Fruit fly (Drosophila melanogaster): ENCODE measurements around the gene kel.
A peak's percentile ranks its signal among the peaks of the same experiment; 100 is the strongest.

The kel gene

DNA sequence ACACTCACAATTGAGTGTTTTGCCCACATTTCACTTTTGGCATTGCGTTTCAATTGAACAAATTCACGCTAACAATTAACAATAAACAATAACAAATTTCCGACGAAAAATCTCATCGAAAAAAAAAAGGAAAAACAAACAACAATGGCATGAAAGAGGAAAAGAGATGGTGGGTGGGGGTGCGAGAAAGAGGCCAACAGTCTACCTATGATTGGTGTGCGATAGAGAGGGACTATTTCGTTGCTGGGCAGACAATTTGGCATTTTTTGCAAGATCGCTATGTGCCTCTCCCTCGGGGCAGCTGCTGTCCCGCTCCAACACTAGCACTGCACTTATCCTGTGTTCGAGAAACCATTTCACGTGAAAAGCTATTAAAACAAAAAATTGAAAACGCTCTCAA is 12.0 kb upstream of the kel start:
- no peak for TF ChIP-seq psq (optimal IDR thresholded peaks at IDR 0.05)
- no peak for TF ChIP-seq h (optimal IDR thresholded peaks at IDR 0.05)
- TF ChIP-seq ttk (optimal IDR thresholded peaks at IDR 0.05), result no peak
- TF ChIP-seq Myc (optimal IDR thresholded peaks at IDR 0.05), result no peak
- TF ChIP-seq insv (optimal IDR thresholded peaks at IDR 0.05), result no peak
- no peak for TF ChIP-seq Sin3A (optimal IDR thresholded peaks at IDR 0.05)

dm6 chr2L:18148552-18149219 is 10.8 kb upstream of the kel start:
- no peak for TF ChIP-seq h (optimal IDR thresholded peaks at IDR 0.05)
- no peak for TF ChIP-seq Myc (optimal IDR thresholded peaks at IDR 0.05)
- no peak for TF ChIP-seq ttk (optimal IDR thresholded peaks at IDR 0.05)
- no peak for TF ChIP-seq psq (optimal IDR thresholded peaks at IDR 0.05)

DNA sequence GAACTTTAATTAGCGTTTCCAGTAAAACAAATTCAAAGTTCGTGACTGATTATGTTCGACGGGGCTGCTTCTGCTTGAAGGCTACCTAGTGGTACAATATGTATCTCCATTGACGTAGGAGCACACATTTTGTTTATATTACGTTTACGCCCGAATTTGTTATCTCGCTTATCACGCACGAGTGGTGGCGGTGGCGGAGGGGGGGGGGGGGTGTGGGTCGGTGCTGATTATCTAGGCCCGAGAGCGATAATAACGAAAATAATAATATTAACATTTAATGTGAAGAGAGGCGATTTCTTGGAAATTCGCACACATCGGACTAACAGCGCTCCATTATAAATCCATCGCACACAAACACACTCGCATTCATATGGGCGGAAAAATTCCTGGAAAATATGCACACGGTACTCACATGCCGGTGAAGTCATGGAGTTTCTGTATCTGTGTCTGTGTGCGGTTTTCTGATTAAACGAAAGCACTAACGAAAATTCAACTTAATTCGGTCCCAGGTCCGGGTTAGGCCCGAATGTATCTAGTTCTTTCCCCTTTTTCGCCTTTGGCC is 9.7 kb upstream of the kel start:
- no peak for TF ChIP-seq ttk (optimal IDR thresholded peaks at IDR 0.05)
- no peak for TF ChIP-seq psq (optimal IDR thresholded peaks at IDR 0.05)
- TF ChIP-seq insv (optimal IDR thresholded peaks at IDR 0.05), result no peak
- TF ChIP-seq Sin3A (optimal IDR thresholded peaks at IDR 0.05), result no peak
- TF ChIP-seq Myc (optimal IDR thresholded peaks at IDR 0.05), result no peak
- no peak for TF ChIP-seq h (optimal IDR thresholded peaks at IDR 0.05)

- TF ChIP-seq ttk (optimal IDR thresholded peaks at IDR 0.05) (no peak), insv (optimal IDR thresholded peaks at IDR 0.05) (no peak), h (optimal IDR thresholded peaks at IDR 0.05) (no peak), Sin3A (optimal IDR thresholded peaks at IDR 0.05) (no peak), psq (optimal IDR thresholded peaks at IDR 0.05) (no peak), Myc (optimal IDR thresholded peaks at IDR 0.05) (no peak)
Measured at dm6 chr2L:18146618-18147099, 8.8 kb upstream of the kel start.

- TF ChIP-seq insv (optimal IDR thresholded peaks at IDR 0.05) (no peak), h (optimal IDR thresholded peaks at IDR 0.05) (no peak), Myc (optimal IDR thresholded peaks at IDR 0.05) (no peak), Sin3A (optimal IDR thresholded peaks at IDR 0.05) (no peak), psq (optimal IDR thresholded peaks at IDR 0.05) (no peak), ttk (optimal IDR thresholded peaks at IDR 0.05) (no peak)
Measured at dm6 chr2L:18145826-18146225, 7.9 kb upstream of the kel start.

dm6 chr2L:18145253-18145652 is 7.4 kb upstream of the kel start:
- no peak for TF ChIP-seq h (optimal IDR thresholded peaks at IDR 0.05)
- TF ChIP-seq Myc (optimal IDR thresholded peaks at IDR 0.05), result no peak
- TF ChIP-seq Sin3A (optimal IDR thresholded peaks at IDR 0.05), result no peak
- TF ChIP-seq ttk (optimal IDR thresholded peaks at IDR 0.05), result no peak
- no peak for TF ChIP-seq psq (optimal IDR thresholded peaks at IDR 0.05)
- no peak for TF ChIP-seq insv (optimal IDR thresholded peaks at IDR 0.05)

DNA sequence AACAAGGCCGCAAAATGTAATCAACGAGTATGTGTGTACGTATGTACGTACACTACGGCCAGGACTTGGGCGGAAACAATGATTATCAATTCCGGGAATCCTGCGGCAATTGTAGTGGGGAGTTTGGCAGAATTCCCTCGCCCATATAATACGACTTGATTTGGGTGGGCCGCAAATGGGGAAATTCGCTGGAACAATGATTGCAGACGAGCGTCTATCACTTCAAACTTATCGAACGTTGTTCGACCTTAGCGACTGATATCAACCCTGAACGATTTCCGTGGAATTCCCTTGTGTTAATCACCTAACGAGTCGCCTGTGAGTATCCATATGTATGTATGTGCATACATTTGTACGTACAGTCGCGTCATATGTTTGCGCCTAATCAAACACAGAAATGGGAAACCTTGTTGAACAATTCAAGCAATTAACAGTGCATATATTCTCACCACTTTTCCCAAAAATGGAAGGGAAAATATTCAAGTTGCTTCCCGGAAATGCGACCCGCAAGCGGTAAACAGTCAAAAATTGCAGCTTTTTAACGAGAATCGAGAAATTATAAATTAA is 6.5 kb upstream of the kel start:
- TF ChIP-seq Myc (optimal IDR thresholded peaks at IDR 0.05) (no peak), Sin3A (optimal IDR thresholded peaks at IDR 0.05) (no peak), insv (optimal IDR thresholded peaks at IDR 0.05) (no peak), psq (optimal IDR thresholded peaks at IDR 0.05) (no peak), h (optimal IDR thresholded peaks at IDR 0.05) (no peak), ttk (optimal IDR thresholded peaks at IDR 0.05) (no peak)

DNA sequence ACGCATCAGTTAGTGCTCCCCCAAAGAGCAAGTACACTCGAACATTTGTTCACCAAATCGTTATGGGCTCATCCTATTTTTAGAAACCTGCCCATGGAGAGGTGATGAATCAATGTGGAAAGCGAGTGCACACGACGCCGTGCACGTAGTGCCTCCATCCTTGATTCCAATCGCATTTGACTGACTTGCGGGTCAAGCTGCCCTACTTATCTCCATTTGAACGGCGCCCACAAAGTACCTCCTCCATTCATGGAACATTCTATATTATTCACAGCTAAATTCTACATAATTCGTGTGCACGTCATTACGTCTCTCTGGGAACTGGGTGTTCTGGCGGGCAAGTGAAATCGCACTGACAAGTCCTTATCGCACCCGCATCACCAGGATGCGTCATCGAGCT is 5.3 kb upstream of the kel start:
- TF ChIP-seq h (optimal IDR thresholded peaks at IDR 0.05) (no peak), Sin3A (optimal IDR thresholded peaks at IDR 0.05) (no peak), psq (optimal IDR thresholded peaks at IDR 0.05) (no peak), Myc (optimal IDR thresholded peaks at IDR 0.05) (no peak), insv (optimal IDR thresholded peaks at IDR 0.05) (no peak), ttk (optimal IDR thresholded peaks at IDR 0.05) (no peak)

DNA sequence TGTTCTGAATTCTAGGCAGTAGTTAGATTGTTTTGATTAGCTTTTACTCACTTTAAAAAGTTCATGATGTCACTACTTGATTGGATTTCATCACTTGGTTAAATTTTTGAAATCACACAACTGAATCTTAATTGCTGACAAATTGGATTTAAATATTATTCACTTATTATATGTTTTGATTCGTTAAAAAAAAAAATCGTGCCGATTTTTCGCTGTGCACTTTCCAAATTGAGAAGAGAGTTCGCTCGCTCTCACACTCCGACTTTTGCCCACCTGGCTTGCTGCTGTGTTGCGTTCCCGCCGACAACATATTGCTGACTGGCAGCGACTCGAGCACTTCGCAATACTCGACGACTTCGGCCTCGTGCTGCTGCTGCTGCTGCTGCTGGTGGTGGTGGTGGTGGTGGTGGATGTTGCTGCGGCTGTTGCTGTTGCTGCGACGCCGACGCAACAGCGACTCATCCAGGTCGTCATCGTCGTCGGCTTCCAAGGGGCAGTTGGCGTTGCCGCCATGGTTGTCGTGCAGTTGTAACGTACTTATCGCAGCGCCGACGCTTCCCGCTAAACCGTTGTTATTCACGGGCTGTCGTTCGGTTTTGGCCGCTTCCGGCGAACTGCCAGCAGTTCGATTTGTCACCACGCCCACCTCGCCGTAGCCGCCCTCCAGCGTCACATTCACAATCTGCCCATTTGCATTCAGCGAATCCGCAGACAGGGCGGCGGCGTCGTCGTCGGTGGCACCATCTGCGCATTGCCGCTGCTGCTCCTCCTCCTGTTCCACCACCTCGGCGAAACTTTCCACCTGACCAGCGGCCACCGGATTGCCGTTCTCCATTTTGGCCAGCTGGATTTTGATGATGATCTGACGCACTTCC is 3.8 kb upstream of the kel start:
- TF ChIP-seq Sin3A (optimal IDR thresholded peaks at IDR 0.05), result no peak
- no peak for TF ChIP-seq psq (optimal IDR thresholded peaks at IDR 0.05)
- TF ChIP-seq insv (optimal IDR thresholded peaks at IDR 0.05), result no peak
- no peak for TF ChIP-seq Myc (optimal IDR thresholded peaks at IDR 0.05)
- TF ChIP-seq ttk (optimal IDR thresholded peaks at IDR 0.05), result no peak
- TF ChIP-seq h (optimal IDR thresholded peaks at IDR 0.05), result no peak

- TF ChIP-seq Myc (optimal IDR thresholded peaks at IDR 0.05), result no peak
- TF ChIP-seq h (optimal IDR thresholded peaks at IDR 0.05), result no peak
- TF ChIP-seq ttk (optimal IDR thresholded peaks at IDR 0.05), result peak; percentile 65
Measured at dm6 chr2L:18140544-18140943, 2.7 kb upstream of the kel start.

DNA sequence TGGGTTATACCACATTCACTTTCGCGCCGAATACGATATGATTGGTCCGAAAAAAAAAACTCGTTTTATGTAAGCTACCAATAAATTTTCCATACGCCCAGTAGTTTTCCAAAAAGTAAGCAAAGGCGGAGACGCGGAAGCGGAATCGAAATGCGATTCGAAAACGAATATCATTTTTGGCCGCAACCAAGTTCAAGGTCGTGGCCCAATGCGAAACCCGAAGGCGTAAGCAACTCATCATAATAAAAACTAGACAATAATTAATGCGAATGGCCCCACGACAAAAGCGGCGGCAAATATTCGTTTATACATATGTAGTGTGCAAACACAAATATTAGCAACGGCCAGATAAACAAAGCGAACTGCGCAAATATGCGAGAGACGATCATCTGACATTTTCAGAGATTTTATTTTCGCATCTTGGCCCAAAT is 1.4 kb downstream of the kel start:
- TF ChIP-seq Sin3A (optimal IDR thresholded peaks at IDR 0.05), result no peak
- TF ChIP-seq psq (optimal IDR thresholded peaks at IDR 0.05), result no peak
- no peak for TF ChIP-seq Myc (optimal IDR thresholded peaks at IDR 0.05)
- TF ChIP-seq h (optimal IDR thresholded peaks at IDR 0.05), result no peak
- no peak for TF ChIP-seq insv (optimal IDR thresholded peaks at IDR 0.05)
- TF ChIP-seq ttk (optimal IDR thresholded peaks at IDR 0.05), result no peak

DNA sequence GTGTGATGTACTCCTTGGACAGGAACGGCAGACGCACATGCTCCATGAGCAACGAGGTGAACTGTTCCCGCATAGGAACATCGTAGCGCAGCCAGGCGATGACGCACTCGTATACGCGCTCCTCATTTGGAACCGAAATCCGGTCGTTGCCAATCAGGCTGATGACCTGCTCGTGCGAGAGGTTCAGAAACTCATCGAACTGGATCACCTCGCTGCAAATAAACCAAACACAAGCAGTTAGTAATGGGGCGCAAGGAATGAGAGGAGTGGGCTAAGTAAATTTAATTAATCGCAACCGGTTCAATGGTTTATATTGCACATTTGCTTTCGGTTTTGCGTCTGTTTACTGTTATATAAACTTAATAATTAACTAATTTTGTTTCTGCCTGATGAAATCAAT is 3.3 kb downstream of the kel start:
- no peak for TF ChIP-seq insv (optimal IDR thresholded peaks at IDR 0.05)
- TF ChIP-seq h (optimal IDR thresholded peaks at IDR 0.05), result no peak
- no peak for TF ChIP-seq Sin3A (optimal IDR thresholded peaks at IDR 0.05)
- no peak for TF ChIP-seq Myc (optimal IDR thresholded peaks at IDR 0.05)
- TF ChIP-seq ttk (optimal IDR thresholded peaks at IDR 0.05), result no peak
- no peak for TF ChIP-seq psq (optimal IDR thresholded peaks at IDR 0.05)
